Fruit fly (Drosophila melanogaster) whole organism, embryonic: ENCODE results near the gene CG42489.

Experiments
- Adf1 ChIP-seq: fragments of 200-800 bp; sonication (Bioruptor generic); IDR thresholded peaks from 2 replicates; pipeline ENCODE4 v1.3.6; 2022; ENCODE audit warnings: missing biosample characterization, missing genetic modification characterization
- B-H1 ChIP-seq: fragments of 200-800 bp; sonication (Bioruptor generic); IDR thresholded peaks from 3 replicates; pipeline ENCODE4 v1.3.6; 2022; ENCODE audit warnings: missing biosample characterization, missing genetic modification characterization
- BtbVII ChIP-seq: fragments of 200-800 bp; sonication (Bioruptor generic); optimal IDR thresholded peaks from 3 replicates; lab custom pipeline; 2017; ENCODE audit warnings: missing biosample characterization, mild to moderate bottlenecking, missing genetic modification characterization
- CG10267 ChIP-seq: fragments of 200-800 bp; sonication (Bioruptor generic); optimal IDR thresholded peaks from 2 replicates; lab custom pipeline; 2018; ENCODE audit warnings: missing biosample characterization, mild to moderate bottlenecking, missing genetic modification characterization, moderate library complexity
- CG10274 ChIP-seq: fragments of 200-800 bp; sonication (Bioruptor generic); optimal IDR thresholded peaks from 3 replicates; lab custom pipeline; 2017; ENCODE audit warnings: missing biosample characterization, mild to moderate bottlenecking, missing genetic modification characterization
- CG10959 ChIP-seq: fragments of 200-800 bp; sonication (Bioruptor generic); IDR thresholded peaks from 2 replicates; pipeline ENCODE4 v1.3.6; 2022; ENCODE audit warnings: missing biosample characterization, missing genetic modification characterization
- CG11456 ChIP-seq: fragments of 200-800 bp; sonication (Bioruptor generic); IDR thresholded peaks from 3 replicates; pipeline ENCODE4 v1.3.6; 2022; ENCODE audit warnings: missing biosample characterization, missing genetic modification characterization
- CG16779 ChIP-seq: fragments of 200-800 bp; sonication (Bioruptor generic); IDR thresholded peaks from 2 replicates; pipeline ENCODE4 v1.3.6; 2022; ENCODE audit warnings: missing biosample characterization, missing genetic modification characterization
- CG17361 ChIP-seq: fragments of 200-800 bp; sonication (Bioruptor generic); IDR thresholded peaks from 3 replicates; pipeline ENCODE4 v1.3.6; 2022; ENCODE audit warnings: missing biosample characterization, missing genetic modification characterization
- CG17829 ChIP-seq: fragments of 200-800 bp; optimal IDR thresholded peaks from 2 replicates; lab custom pipeline; 2019; ENCODE audit warnings: missing biosample characterization, mild to moderate bottlenecking, missing genetic modification characterization, moderate library complexity
- CG1792 ChIP-seq: fragments of 200-800 bp; sonication (Bioruptor generic); optimal IDR thresholded peaks from 2 replicates; lab custom pipeline; 2016; ENCODE audit warnings: missing biosample characterization, missing genetic modification characterization
- CG33557 ChIP-seq: fragments of 200-800 bp; sonication (Bioruptor generic); optimal IDR thresholded peaks from 2 replicates; lab custom pipeline; 2019; ENCODE audit warnings: missing biosample characterization, mild to moderate bottlenecking, missing genetic modification characterization, moderate library complexity
- CG3726 ChIP-seq: fragments of 200-800 bp; sonication (Bioruptor generic); IDR thresholded peaks from 3 replicates; pipeline ENCODE4, ENCODE4 v1.3.6; 2022; ENCODE audit warnings: missing biosample characterization, missing genetic modification characterization
- CG7745 ChIP-seq: fragments of 200-800 bp; sonication (Bioruptor generic); optimal IDR thresholded peaks from 2 replicates; lab custom pipeline; 2018; ENCODE audit warnings: missing biosample characterization, mild to moderate bottlenecking, missing genetic modification characterization, moderate library complexity
- CG8290 ChIP-seq, 3 experiments: fragments of 200-800 bp; sonication (Bioruptor generic); optimal IDR thresholded peaks; 2 replicates each; lab custom pipeline; 2016 to 2019; ENCODE audit warnings: missing biosample characterization in 3 of 3, missing genetic modification characterization in 3 of 3, mild to moderate bottlenecking in 2 of 3, moderate library complexity in 1 of 3
- CG8478 ChIP-seq: fragments of >200 bp; optimal IDR thresholded peaks from 2 replicates; lab custom pipeline; 2018
- CG9215 ChIP-seq: fragments of 200-800 bp; sonication (Bioruptor generic); IDR thresholded peaks from 2 replicates; pipeline ENCODE4 v1.3.6; 2022; ENCODE audit warnings: missing biosample characterization, missing genetic modification characterization
- CG9437 ChIP-seq: fragments of 200-800 bp; sonication (Bioruptor generic); optimal IDR thresholded peaks from 2 replicates; lab custom pipeline; 2018; ENCODE audit warnings: missing biosample characterization, mild to moderate bottlenecking, missing genetic modification characterization
- CG9797 ChIP-seq: fragments of 200-800 bp; sonication (Bioruptor generic); optimal IDR thresholded peaks from 3 replicates; lab custom pipeline; 2018; ENCODE audit warnings: missing biosample characterization, mild to moderate bottlenecking, missing genetic modification characterization
- CG9876 ChIP-seq: fragments of 200-800 bp; sonication (Bioruptor generic); optimal IDR thresholded peaks from 2 replicates; lab custom pipeline; 2016; ENCODE audit warnings: missing biosample characterization, missing genetic modification characterization
- Chrac-16 ChIP-seq: fragments of 200-800 bp; sonication (Bioruptor generic); optimal IDR thresholded peaks from 3 replicates; lab custom pipeline; 2016; ENCODE audit warnings: missing biosample characterization, missing genetic modification characterization
- CkIIα-i1 ChIP-seq: fragments of 200-800 bp; sonication (Bioruptor generic); IDR thresholded peaks from 2 replicates; pipeline ENCODE4 v1.3.6; 2022; ENCODE audit warnings: missing biosample characterization, missing genetic modification characterization
- Dfd ChIP-seq, 2 experiments: fragments of >200 bp; optimal IDR thresholded peaks; 2 replicates each; lab custom pipeline; 2017; ENCODE audit warnings: missing biosample characterization in 2 of 2, missing genetic modification characterization in 2 of 2
- Elba2 ChIP-seq: fragments of 200-800 bp; sonication (Bioruptor generic); optimal IDR thresholded peaks from 3 replicates; lab custom pipeline; 2016; ENCODE audit warnings: missing biosample characterization, missing genetic modification characterization
- Ets65A ChIP-seq: fragments of 200-800 bp; sonication (Bioruptor generic); peaks from one replicate; lab custom pipeline; 2016; ENCODE audit warnings: missing biosample characterization, missing genetic modification characterization
- Fer3 ChIP-seq: fragments of 200-800 bp; sonication (Bioruptor generic); optimal IDR thresholded peaks from 2 replicates; lab custom pipeline; 2018; ENCODE audit warnings: missing biosample characterization, mild to moderate bottlenecking, missing genetic modification characterization, moderate library complexity
- HHEX ChIP-seq: fragments of 200-800 bp; sonication (Bioruptor generic); optimal IDR thresholded peaks from 3 replicates; lab custom pipeline; 2017; ENCODE audit warnings: missing biosample characterization, mild to moderate bottlenecking, missing genetic modification characterization, missing genetic modification reagents
- HLHmδ ChIP-seq: fragments of 200-800 bp; sonication (Bioruptor generic); optimal IDR thresholded peaks from 2 replicates; lab custom pipeline; 2018; ENCODE audit warnings: missing biosample characterization, mild to moderate bottlenecking, missing genetic modification characterization, moderate library complexity
- Hmx ChIP-seq: fragments of 200-800 bp; sonication (Bioruptor generic); optimal IDR thresholded peaks from 2 replicates; lab custom pipeline; 2016; ENCODE audit warnings: missing biosample characterization, missing genetic modification characterization
- Hr78 ChIP-seq, 2 experiments: fragments of 200-800 bp in 1 of 2; fragments of >200 bp in 1 of 2; sonication (Bioruptor generic) in 1 of 2; optimal IDR thresholded peaks; 2 replicates each; lab custom pipeline; 2017 to 2019; ENCODE audit warnings: missing biosample characterization in 2 of 2, missing genetic modification characterization in 2 of 2, mild to moderate bottlenecking in 1 of 2, moderate library complexity in 1 of 2
- Lpt ChIP-seq: fragments of >200 bp; optimal IDR thresholded peaks from 2 replicates; lab custom pipeline; 2018; ENCODE audit warnings: missing biosample characterization, missing genetic modification characterization
- NC2α ChIP-seq: fragments of 200-800 bp; sonication (Bioruptor generic); optimal IDR thresholded peaks from 2 replicates; lab custom pipeline; 2016; ENCODE audit warnings: missing biosample characterization, missing genetic modification characterization
- Ravus ChIP-seq: fragments of 200-800 bp; sonication (Bioruptor generic); IDR thresholded peaks from 2 replicates; pipeline ENCODE4 v1.3.6; 2022; ENCODE audit warnings: missing biosample characterization, missing genetic modification characterization
- Scr ChIP-seq: fragments of 200-800 bp; sonication (Bioruptor generic); IDR thresholded peaks from 2 replicates; pipeline ENCODE4 v1.3.6; 2022; ENCODE audit warnings: missing biosample characterization, missing genetic modification characterization; ENCODE audit not compliant: partially characterized antibody
- Six4 ChIP-seq: fragments of 200-800 bp; sonication (Bioruptor generic); optimal IDR thresholded peaks from 2 replicates; lab custom pipeline; 2016; ENCODE audit warnings: missing biosample characterization, missing genetic modification characterization
- abd-A ChIP-seq: fragments of 200-800 bp; sonication (Bioruptor generic); optimal IDR thresholded peaks from 3 replicates; lab custom pipeline; 2019; ENCODE audit warnings: missing biosample characterization, mild to moderate bottlenecking, missing genetic modification characterization, moderate library complexity
- bigmax ChIP-seq: fragments of 200-800 bp; sonication (Bioruptor generic); optimal IDR thresholded peaks from 2 replicates; lab custom pipeline; 2018; ENCODE audit warnings: missing biosample characterization, mild to moderate bottlenecking, missing genetic modification characterization
- disco-r ChIP-seq: fragments of 200-800 bp; sonication (Bioruptor generic); optimal IDR thresholded peaks from 2 replicates; lab custom pipeline; 2016; ENCODE audit warnings: missing biosample characterization, missing genetic modification characterization
- dm ChIP-seq: fragments of 200-800 bp; sonication (Bioruptor generic); optimal IDR thresholded peaks from 3 replicates; lab custom pipeline; 2016; ENCODE audit warnings: missing biosample characterization, missing genetic modification characterization
- dpn ChIP-seq, 2 experiments: fragments of 200-800 bp; sonication (Bioruptor generic); optimal IDR thresholded peaks; 3 replicates each; lab custom pipeline; 2016; ENCODE audit warnings: missing biosample characterization in 2 of 2, missing genetic modification characterization in 2 of 2
- en ChIP-seq: fragments of 200-800 bp; sonication (Bioruptor generic); optimal IDR thresholded peaks from 2 replicates; lab custom pipeline; 2016; ENCODE audit warnings: missing biosample characterization, missing genetic modification characterization
- lov ChIP-seq, 2 experiments: fragments of 200-800 bp in 1 of 2; fragments of >200 bp in 1 of 2; sonication (Bioruptor generic) in 1 of 2; IDR thresholded peaks in 1 of 2; optimal IDR thresholded peaks in 1 of 2; 2 replicates in 1 of 2; 3 replicates in 1 of 2; pipeline versions ENCODE4 v1.3.6 to Lab custom; 2017 to 2022; ENCODE audit warnings: missing biosample characterization in 1 of 2, missing genetic modification characterization in 1 of 2
- sqz ChIP-seq: fragments of 200-800 bp; sonication (Bioruptor generic); optimal IDR thresholded peaks from 3 replicates; lab custom pipeline; 2018; ENCODE audit warnings: missing biosample characterization, mild to moderate bottlenecking, missing genetic modification characterization
- stc ChIP-seq: fragments of 200-800 bp; sonication (Bioruptor generic); IDR thresholded peaks from 2 replicates; pipeline ENCODE4 v1.3.6; 2022; ENCODE audit warnings: missing biosample characterization, missing genetic modification characterization
- tap ChIP-seq: fragments of 200-800 bp; optimal IDR thresholded peaks from 3 replicates; lab custom pipeline; 2019; ENCODE audit warnings: missing biosample characterization, mild to moderate bottlenecking, missing genetic modification characterization, moderate library complexity
- tio ChIP-seq: fragments of 200-800 bp; sonication (Bioruptor generic); optimal IDR thresholded peaks from 2 replicates; lab custom pipeline; 2017; ENCODE audit warnings: missing biosample characterization, missing genetic modification characterization, inconsistent platforms
- twi ChIP-seq: fragments of 200-800 bp; optimal IDR thresholded peaks from 2 replicates; lab custom pipeline; 2019; ENCODE audit warnings: missing biosample characterization, mild to moderate bottlenecking, missing genetic modification characterization, moderate library complexity
- unc-4 ChIP-seq: fragments of 200-800 bp; sonication (Bioruptor generic); IDR thresholded peaks from 2 replicates; pipeline ENCODE4 v1.3.6; 2022; ENCODE audit warnings: missing biosample characterization, missing genetic modification characterization; ENCODE audit not compliant: partially characterized antibody
- usp ChIP-seq: fragments of >200 bp; optimal IDR thresholded peaks from 2 replicates; lab custom pipeline; 2017; ENCODE audit warnings: missing biosample characterization, missing genetic modification characterization
- wor ChIP-seq: fragments of 200-800 bp; sonication (Bioruptor generic); IDR thresholded peaks from 2 replicates; pipeline ENCODE4 v1.3.6; 2022; ENCODE audit warnings: missing biosample characterization, missing genetic modification characterization
- zen ChIP-seq: fragments of 200-800 bp; sonication (Bioruptor generic); optimal IDR thresholded peaks from 3 replicates; lab custom pipeline; 2018; ENCODE audit warnings: missing biosample characterization, mild to moderate bottlenecking, missing genetic modification characterization, moderate library complexity

The CG42489 gene

dm6 chr3R:8650741-8651140 lies 3.8 kb downstream of the CG42489 start, which contains the start of the genes Mkk4 and SLIRP2:
Gene Mkk4 (minus strand): TSS chr3R:8650796.
Gene SLIRP2 (plus strand): TSS chr3R:8651084.
- peak; percentile 98 for TF ChIP-seq CG3726
- peak; percentile 99 for TF ChIP-seq dpn (GFP tag; optimal IDR thresholded peaks at IDR 0.05; lab: Kevin White, UChicago)
- TF ChIP-seq Elba2 (GFP tag; lab: Kevin White, UChicago), result peak; percentile 95
- TF ChIP-seq NC2α, result peak; percentile 98
- peak; percentile 100 for TF ChIP-seq Ets65A (GFP tag; lab: Kevin White, UChicago)
- TF ChIP-seq zen (tag; lab: Kevin White, UChicago), result peak; percentile 99
- TF ChIP-seq B-H1 (GFP tag; lab: Robert Waterston, UW), result peak; percentile 98
- peak; percentile 100 for TF ChIP-seq CG17361 (GFP tag; lab: Robert Waterston, UW)
- TF ChIP-seq CG9437 (GFP tag; lab: Kevin White, UChicago), result peak; percentile 95
- TF ChIP-seq Six4 (GFP tag; lab: Kevin White, UChicago), result peak; percentile 99
- peak; percentile 98 for TF ChIP-seq dm
- TF ChIP-seq Lpt, result no peak
- peak; percentile 99 for TF ChIP-seq CG33557 (GFP tag; lab: Kevin White, UChicago)
- TF ChIP-seq wor (GFP tag; lab: Robert Waterston, UW), result peak; percentile 98
- TF ChIP-seq CG9876 (GFP tag; lab: Kevin White, UChicago), result peak; percentile 97
- peak; percentile 99 for TF ChIP-seq tio
- TF ChIP-seq BtbVII (GFP tag; lab: Kevin White, UChicago), result peak; percentile 98
- TF ChIP-seq CG16779 (GFP tag; lab: Robert Waterston, UW), result peak; percentile 97
- TF ChIP-seq en (GFP tag; lab: Kevin White, UChicago), result peak; percentile 97
- peak in 1 of 2 experiments; percentile 92 for TF ChIP-seq Hr78 (GFP tag; optimal IDR thresholded peaks at IDR 0.05; lab: Kevin White, UChicago)
- peak in 1 of 2 experiments; percentile 49 for TF ChIP-seq Dfd (GFP tag; optimal IDR thresholded peaks at IDR 0.05; lab: Kevin White, UChicago)
- TF ChIP-seq CG10267, result peak; percentile 96
- TF ChIP-seq CG8290 (GFP tag; optimal IDR thresholded peaks at IDR 0.05; lab: Kevin White, UChicago), result peak; percentile 97
- TF ChIP-seq CG8290 (tag; optimal IDR thresholded peaks at IDR 0.05; lab: Kevin White, UChicago), result peak; percentile 91 to 96
- no peak for TF ChIP-seq CG8478
- TF ChIP-seq Fer3, result peak; percentile 99
- peak; percentile 99 for TF ChIP-seq CG17829
- TF ChIP-seq tap (tag; lab: Kevin White, UChicago), result peak; percentile 98
- peak; percentile 99 for TF ChIP-seq CG10959 (GFP tag; lab: Robert Waterston, UW)
- TF ChIP-seq Chrac-16, result peak; percentile 99
- TF ChIP-seq Hmx (GFP tag; lab: Kevin White, UChicago), result peak; percentile 98
- peak; percentile 87 for TF ChIP-seq Scr (GFP tag; lab: Robert Waterston, UW)
- TF ChIP-seq unc-4 (GFP tag; lab: Robert Waterston, UW), result peak; percentile 82
- TF ChIP-seq twi (tag; lab: Kevin White, UChicago), result peak; percentile 98
- peak; percentile 80 for TF ChIP-seq CG7745 (tag; lab: Kevin White, UChicago)
- peak; percentile 92 for TF ChIP-seq CG10274 (GFP tag; lab: Kevin White, UChicago)
- no peak for TF ChIP-seq usp (GFP tag; lab: Kevin White, UChicago)
- TF ChIP-seq CG9215 (GFP tag; lab: Robert Waterston, UW), result peak; percentile 98
- peak; percentile 72 for TF ChIP-seq bigmax (GFP tag; lab: Kevin White, UChicago)
- peak; percentile 97 for TF ChIP-seq CG1792 (GFP tag; lab: Kevin White, UChicago)
- TF ChIP-seq HLHmδ, result peak; percentile 10
- peak; percentile 89 for TF ChIP-seq Adf1 (GFP tag; lab: Robert Waterston, UW)
- peak; percentile 99 for TF ChIP-seq CG11456 (GFP tag; lab: Robert Waterston, UW)
- peak; percentile 99 for TF ChIP-seq stc (GFP tag; lab: Robert Waterston, UW)
- peak; percentile 97 for TF ChIP-seq Ravus (GFP tag; lab: Robert Waterston, UW)
- TF ChIP-seq sqz (GFP tag; lab: Kevin White, UChicago), result peak; percentile 96
- peak; percentile 98 for TF ChIP-seq HHEX (GFP tag; lab: Kevin White, UChicago)
- TF ChIP-seq abd-A (tag; lab: Kevin White, UChicago), result no peak
- TF ChIP-seq CkIIα-i1 (GFP tag; lab: Robert Waterston, UW), result peak; percentile 95
- TF ChIP-seq lov (optimal IDR thresholded peaks at IDR 0.05; lab: Kevin White, UChicago), result no peak
- peak; percentile 99 for TF ChIP-seq lov (GFP tag; IDR thresholded peaks at IDR 0.05; lab: Robert Waterston, UW)
- peak; percentile 64 for TF ChIP-seq CG9797 (GFP tag; lab: Kevin White, UChicago)
- TF ChIP-seq disco-r (GFP tag; lab: Kevin White, UChicago), result peak; percentile 98
